Worm (Caenorhabditis elegans): ENCODE data around the gene rpb-9.

Gene rpb-9

DNA sequence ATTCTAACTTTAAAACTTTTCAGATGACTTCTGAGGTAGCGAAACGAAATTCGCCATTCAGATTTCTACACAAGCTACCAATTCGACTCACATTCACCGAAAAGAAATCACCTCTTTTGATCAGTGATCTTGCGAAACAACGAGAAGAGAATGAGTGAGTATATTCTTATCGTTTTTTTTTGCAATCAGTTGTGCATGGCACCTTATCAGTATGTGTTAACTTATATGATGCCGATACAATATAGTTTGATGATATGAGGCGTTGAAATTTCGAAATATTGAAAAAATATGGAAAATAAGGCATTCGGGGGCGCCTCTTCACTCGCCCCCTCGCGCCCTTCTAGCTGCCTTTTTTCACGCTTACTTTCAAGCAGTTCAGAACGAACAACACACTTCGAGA lies 5.8 kb upstream of the rpb-9 start:
- TF ChIP-seq fos-1 (tag; optimal IDR thresholded peaks at IDR 0.05) (no peak), pqm-1 (tag; optimal IDR thresholded peaks at IDR 0.05) (peak; percentile 87), dve-1 (tag; optimal IDR thresholded peaks at IDR 0.05; ENCODE audit: insufficient read depth) (peak; percentile 28), mxl-2 (GFP tag; conservative IDR thresholded peaks at IDR 0.05) (no peak), duxl-1 (tag; optimal IDR thresholded peaks at IDR 0.05; ENCODE audit: poor library complexity) (no peak), lin-1 (GFP tag; IDR thresholded peaks at IDR 0.05) (0 out of 2 replicates have a peak, but pooled peaks have one; percentile 17), mep-1 (tag; optimal IDR thresholded peaks at IDR 0.05) (peak; percentile 1), php-3 (GFP tag; IDR thresholded peaks at IDR 0.05) (peak; percentile 61), daf-16 (GFP tag; optimal IDR thresholded peaks at IDR 0.05) (no peak), daf-16 (tag; optimal IDR thresholded peaks at IDR 0.05) (peak; percentile 39), ztf-7 (tag; optimal IDR thresholded peaks at IDR 0.05) (no peak), nhr-6 (tag; optimal IDR thresholded peaks at IDR 0.05) (peak; percentile 12), ceh-20 (GFP tag; IDR thresholded peaks at IDR 0.05) (no peak), nhr-28 (tag; optimal IDR thresholded peaks at IDR 0.05) (peak; percentile 81), hlh-11 (tag; optimal IDR thresholded peaks at IDR 0.05) (peak; percentile 65), dmd-6 (GFP tag; IDR thresholded peaks at IDR 0.05) (peak; percentile 75)

DNA sequence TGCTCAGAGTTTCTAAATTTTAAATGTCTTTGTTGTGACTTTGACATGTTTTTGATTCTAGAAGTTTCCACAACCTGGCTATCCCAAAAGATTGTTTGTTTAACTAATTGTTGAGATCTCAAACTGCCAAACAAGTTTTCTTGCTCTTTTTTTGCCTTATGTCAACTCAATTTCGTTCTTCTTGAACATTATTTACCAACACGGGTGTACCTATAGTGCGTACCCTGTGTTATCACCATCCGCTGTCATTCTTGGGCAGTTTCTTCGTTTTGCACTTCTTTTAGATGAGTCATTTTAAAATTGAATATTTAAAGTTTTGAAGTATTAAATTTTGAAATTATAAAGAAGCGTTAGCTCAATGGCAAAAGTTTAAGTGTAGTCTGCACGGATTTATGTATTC lies 4.8 kb upstream of the rpb-9 start, which contains the start of gene sptl-2:
Gene sptl-2 (plus strand): TSS at position 280 of the 400 bp plus-strand sequence.
- TF ChIP-seq D1046.2 (GFP tag; IDR thresholded peaks at IDR 0.05) (no peak), pqm-1 (tag; optimal IDR thresholded peaks at IDR 0.05) (peak; percentile 84), daf-16 (GFP tag; optimal IDR thresholded peaks at IDR 0.05) (no peak), daf-16 (tag; optimal IDR thresholded peaks at IDR 0.05) (peak; percentile 40), dmd-6 (GFP tag; IDR thresholded peaks at IDR 0.05) (peak; percentile 23), dve-1 (tag; optimal IDR thresholded peaks at IDR 0.05; ENCODE audit: insufficient read depth) (peak; percentile 15), nhr-28 (tag; optimal IDR thresholded peaks at IDR 0.05) (peak; percentile 59), mep-1 (tag; optimal IDR thresholded peaks at IDR 0.05) (peak; percentile 4), mes-2 (tag; optimal IDR thresholded peaks at IDR 0.05; ENCODE audit: poor library complexity, severe bottlenecking) (peak; percentile 8), daf-12 (tag; optimal IDR thresholded peaks at IDR 0.05) (no peak), lsy-2 (tag; optimal IDR thresholded peaks at IDR 0.05) (no peak)

DNA sequence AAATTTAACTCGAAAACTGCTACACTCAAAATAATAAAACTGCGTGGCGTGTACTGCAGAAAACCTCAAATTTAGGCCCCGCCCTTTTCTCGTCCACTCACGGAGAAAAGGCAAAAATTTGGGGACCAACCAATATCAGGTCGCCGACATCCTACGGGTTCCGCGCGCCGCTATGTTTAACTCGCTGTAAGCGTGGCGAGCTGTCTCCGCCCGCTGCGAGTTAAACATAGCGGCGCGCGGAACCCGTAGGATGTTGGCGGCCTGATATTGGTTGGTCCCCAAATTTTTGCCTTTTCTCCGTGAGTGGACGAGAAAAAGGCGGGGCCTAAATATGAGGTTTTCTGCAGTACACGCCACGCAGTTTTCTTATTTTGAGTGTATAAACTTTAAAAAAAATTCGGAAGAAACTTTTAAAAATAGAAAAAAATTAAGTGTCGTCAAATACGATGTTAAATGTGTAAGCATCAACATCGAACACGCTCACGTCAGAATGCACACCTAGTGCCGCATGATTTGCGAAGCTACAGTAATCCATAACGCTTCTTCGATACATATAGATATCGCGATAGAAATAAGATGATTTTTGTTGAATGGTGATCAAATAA lies 2.7 kb upstream of the rpb-9 start:
- TF ChIP-seq F49E8.2 (tag; optimal IDR thresholded peaks at IDR 0.05; ENCODE audit: borderline replicate concordance) (peak; percentile 40), lim-7 (GFP tag; IDR thresholded peaks at IDR 0.05) (0 out of 2 replicates have a peak, but pooled peaks have one; percentile 6), lin-38 (GFP tag; IDR thresholded peaks at IDR 0.05) (0 out of 2 replicates have a peak, but pooled peaks have one; percentile 21)

DNA sequence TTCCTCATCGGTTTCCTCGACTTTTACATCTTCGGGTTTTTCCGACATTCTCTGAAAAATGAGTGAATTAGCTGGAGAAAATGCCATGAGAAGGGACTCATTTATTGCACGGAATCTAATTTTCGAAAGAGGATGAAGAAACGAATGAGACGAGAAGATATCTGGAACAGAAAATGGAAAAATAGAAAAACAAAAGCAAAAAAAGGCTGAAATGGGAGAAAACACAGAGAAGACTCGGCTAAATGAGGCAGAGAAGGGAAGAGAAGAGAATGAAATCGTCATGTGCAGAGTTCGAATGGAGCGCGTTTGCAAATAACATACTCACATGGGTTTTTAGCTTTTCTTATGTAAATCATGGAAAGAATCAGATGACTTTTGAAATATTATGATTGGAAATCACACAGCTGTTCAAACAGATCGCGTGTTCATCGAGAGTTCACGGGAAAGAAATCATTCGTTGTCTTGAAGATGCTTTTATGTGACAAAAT lies 1.8 kb upstream of the rpb-9 start, which contains the start of gene Y97E10AR.6:
Gene Y97E10AR.6 (minus strand): TSS at position 51 of the 488 bp plus-strand sequence.
- no peak for TF ChIP-seq spr-3 (GFP tag; optimal IDR thresholded peaks at IDR 0.05)
- no peak for TF ChIP-seq nhr-111 (GFP tag; optimal IDR thresholded peaks at IDR 0.05)
- TF ChIP-seq tag-97 (GFP tag; IDR thresholded peaks at IDR 0.05), result no peak
- no peak for TF ChIP-seq nhr-48 (tag; optimal IDR thresholded peaks at IDR 0.05)
- TF ChIP-seq daf-19 (GFP tag; conservative IDR thresholded peaks at IDR 0.05), result no peak
- no peak for TF ChIP-seq T26A8.4 (GFP tag; IDR thresholded peaks at IDR 0.05)
- TF ChIP-seq cey-2 (tag; optimal IDR thresholded peaks at IDR 0.05; ENCODE audit: borderline replicate concordance, insufficient read depth), result no peak
- no peak for TF ChIP-seq Y105C5A.15 (GFP tag; IDR thresholded peaks at IDR 0.05)
- no peak for TF ChIP-seq ZK337.2 (GFP tag; IDR thresholded peaks at IDR 0.05)
- TF ChIP-seq gei-8 (GFP tag; optimal IDR thresholded peaks at IDR 0.05), result no peak
- TF ChIP-seq dmd-6 (GFP tag; IDR thresholded peaks at IDR 0.05), result peak; percentile 37
- peak; percentile 70 for TF ChIP-seq lin-38 (GFP tag; IDR thresholded peaks at IDR 0.05)
- no peak for TF ChIP-seq ceh-82 (tag; optimal IDR thresholded peaks at IDR 0.05)
- TF ChIP-seq egl-27 (tag; optimal IDR thresholded peaks at IDR 0.05), result no peak
- no peak for TF ChIP-seq nhr-11 (tag; optimal IDR thresholded peaks at IDR 0.05)
- peak; percentile 31 for TF ChIP-seq T20F7.1 (GFP tag; optimal IDR thresholded peaks at IDR 0.05)
- no peak for TF ChIP-seq arid-1 (GFP tag; conservative IDR thresholded peaks at IDR 0.05)
- TF ChIP-seq F44E2.7 (GFP tag; IDR thresholded peaks at IDR 0.05), result no peak
- no peak for TF ChIP-seq lim-7 (GFP tag; IDR thresholded peaks at IDR 0.05)
- TF ChIP-seq F26F4.8 (GFP tag; conservative IDR thresholded peaks at IDR 0.05), result no peak
- no peak for TF ChIP-seq nhr-42 (GFP tag; IDR thresholded peaks at IDR 0.05)
- peak in 1 of 2 experiments; percentile 50 for TF ChIP-seq lsy-2 (tag; optimal IDR thresholded peaks at IDR 0.05)
- TF ChIP-seq saeg-2 (GFP tag; IDR thresholded peaks at IDR 0.05), result no peak
- peak; percentile 47 for TF ChIP-seq mes-2 (tag; optimal IDR thresholded peaks at IDR 0.05; ENCODE audit: poor library complexity, severe bottlenecking)
- no peak for TF ChIP-seq fkh-10 (GFP tag; optimal IDR thresholded peaks at IDR 0.05)
- TF ChIP-seq fos-1 (tag; optimal IDR thresholded peaks at IDR 0.05), result no peak

Measured in whole organism, L4 larva.